Fruit fly (Drosophila melanogaster) whole organism, embryonic: ENCODE measurements around the gene CG17187.

Experiments
- Aef1 ChIP-seq: fragments of 200-800 bp; sonication (Bioruptor generic); IDR thresholded peaks from 3 replicates; pipeline ENCODE4 v1.3.6; 2022; ENCODE audit warnings: missing biosample characterization, missing genetic modification characterization
- Atf-2 ChIP-seq: fragments of 200-800 bp; sonication (Bioruptor generic); optimal IDR thresholded peaks from 2 replicates; lab custom pipeline; 2016; ENCODE audit warnings: missing biosample characterization, missing genetic modification characterization
- CG12104 ChIP-seq: fragments of 200-800 bp; sonication (Bioruptor generic); optimal IDR thresholded peaks from 3 replicates; lab custom pipeline; 2016; ENCODE audit warnings: missing biosample characterization, missing genetic modification characterization
- CG1233 ChIP-seq: fragments of 200-800 bp; sonication (Bioruptor generic); optimal IDR thresholded peaks from 4 replicates; lab custom pipeline; 2018; ENCODE audit warnings: missing biosample characterization, mild to moderate bottlenecking, missing genetic modification characterization
- CG14441 ChIP-seq: fragments of 200-800 bp; sonication (Bioruptor generic); IDR thresholded peaks from 2 replicates; pipeline ENCODE4 v1.3.6; 2022; ENCODE audit warnings: missing biosample characterization, missing genetic modification characterization
- CG17359 ChIP-seq: fragments of 200-800 bp; sonication (Bioruptor generic); optimal IDR thresholded peaks from 3 replicates; lab custom pipeline; 2018; ENCODE audit warnings: missing biosample characterization, mild to moderate bottlenecking, missing genetic modification characterization, moderate library complexity
- CG17361 ChIP-seq: fragments of 200-800 bp; sonication (Bioruptor generic); IDR thresholded peaks from 3 replicates; pipeline ENCODE4 v1.3.6; 2022; ENCODE audit warnings: missing biosample characterization, missing genetic modification characterization
- CG18599 ChIP-seq: fragments of 200-800 bp; sonication (Bioruptor generic); optimal IDR thresholded peaks from 3 replicates; lab custom pipeline; 2017; ENCODE audit warnings: missing biosample characterization, missing genetic modification characterization, mild to moderate bottlenecking, moderate library complexity, missing genetic modification reagents
- CG18764 ChIP-seq: fragments of 200-800 bp; sonication (Bioruptor generic); optimal IDR thresholded peaks from 3 replicates; lab custom pipeline; 2016; ENCODE audit warnings: missing biosample characterization, missing genetic modification characterization
- CG2120 ChIP-seq: fragments of 200-800 bp; sonication (Bioruptor generic); optimal IDR thresholded peaks from 3 replicates; lab custom pipeline; 2016; ENCODE audit warnings: missing biosample characterization, missing genetic modification characterization
- CG2678 ChIP-seq: fragments of 200-800 bp; sonication (Bioruptor generic); optimal IDR thresholded peaks from 3 replicates; lab custom pipeline; 2019; ENCODE audit warnings: missing biosample characterization, mild to moderate bottlenecking, missing genetic modification characterization, moderate library complexity
- CG2875 ChIP-seq: fragments of 200-800 bp; sonication (Bioruptor generic); optimal IDR thresholded peaks from 2 replicates; lab custom pipeline; 2017; ENCODE audit warnings: missing biosample characterization, mild to moderate bottlenecking, missing genetic modification characterization, missing genetic modification reagents
- CG3407 ChIP-seq: fragments of 200-800 bp; sonication (Bioruptor generic); optimal IDR thresholded peaks from 2 replicates; lab custom pipeline; 2018; ENCODE audit warnings: missing biosample characterization, mild to moderate bottlenecking, missing genetic modification characterization
- CG6765 ChIP-seq: fragments of 200-800 bp; sonication (Bioruptor generic); optimal IDR thresholded peaks from 3 replicates; lab custom pipeline; 2017; ENCODE audit warnings: missing biosample characterization, mild to moderate bottlenecking, missing genetic modification characterization
- CG6854 ChIP-seq: fragments of 200-800 bp; sonication (Bioruptor generic); optimal IDR thresholded peaks from 3 replicates; lab custom pipeline; 2017; ENCODE audit warnings: missing biosample characterization, mild to moderate bottlenecking, missing genetic modification characterization
- CG7839 ChIP-seq: fragments of 200-800 bp; sonication (Bioruptor generic); optimal IDR thresholded peaks from 3 replicates; lab custom pipeline; 2018; ENCODE audit warnings: missing biosample characterization, mild to moderate bottlenecking, missing genetic modification characterization, moderate library complexity
- CG7987 ChIP-seq: fragments of 200-800 bp; sonication (Bioruptor generic); optimal IDR thresholded peaks from 2 replicates; lab custom pipeline; 2018; ENCODE audit warnings: missing biosample characterization, mild to moderate bottlenecking, missing genetic modification characterization, moderate library complexity
- CTCF ChIP-seq: fragments of 200-800 bp; sonication (Bioruptor generic); optimal IDR thresholded peaks from 2 replicates; lab custom pipeline; 2017; ENCODE audit warnings: missing biosample characterization, mild to moderate bottlenecking, missing genetic modification characterization, moderate library complexity
- Dek ChIP-seq: fragments of 200-800 bp; sonication (Bioruptor generic); optimal IDR thresholded peaks from 3 replicates; lab custom pipeline; 2019; ENCODE audit warnings: missing biosample characterization, mild to moderate bottlenecking, missing genetic modification characterization, moderate library complexity
- Dll ChIP-seq: fragments of 200-800 bp; sonication (Bioruptor generic); IDR thresholded peaks from 4 replicates; pipeline ENCODE4 v1.3.6; 2022; ENCODE audit warnings: missing biosample characterization, missing genetic modification characterization; ENCODE audit not compliant: partially characterized antibody
- Doc2 ChIP-seq: fragments of 200-800 bp; sonication (Bioruptor generic); IDR thresholded peaks from 2 replicates; pipeline ENCODE4 v1.3.6; 2022; ENCODE audit warnings: missing biosample characterization, missing genetic modification characterization
- Doc3 ChIP-seq: fragments of 200-800 bp; sonication (Bioruptor generic); IDR thresholded peaks from 3 replicates; pipeline ENCODE4 v1.3.6; 2022; ENCODE audit warnings: missing biosample characterization, missing genetic modification characterization; ENCODE audit not compliant: partially characterized antibody
- Ets65A ChIP-seq: fragments of 200-800 bp; sonication (Bioruptor generic); peaks from one replicate; lab custom pipeline; 2016; ENCODE audit warnings: missing biosample characterization, missing genetic modification characterization
- Fer3 ChIP-seq: fragments of 200-800 bp; sonication (Bioruptor generic); optimal IDR thresholded peaks from 2 replicates; lab custom pipeline; 2018; ENCODE audit warnings: missing biosample characterization, mild to moderate bottlenecking, missing genetic modification characterization, moderate library complexity
- HHEX ChIP-seq: fragments of 200-800 bp; sonication (Bioruptor generic); optimal IDR thresholded peaks from 3 replicates; lab custom pipeline; 2017; ENCODE audit warnings: missing biosample characterization, mild to moderate bottlenecking, missing genetic modification characterization, missing genetic modification reagents
- Pdp1 ChIP-seq, 2 experiments: fragments of 200-800 bp; sonication (Bioruptor generic); optimal IDR thresholded peaks; 3 replicates each; lab custom pipeline; 2016; ENCODE audit warnings: missing biosample characterization in 2 of 2, missing genetic modification characterization in 2 of 2, mild to moderate bottlenecking in 1 of 2, moderate library complexity in 1 of 2
- Side ChIP-seq: fragments of 200-800 bp; sonication (Bioruptor generic); optimal IDR thresholded peaks from 2 replicates; lab custom pipeline; 2016; ENCODE audit warnings: missing biosample characterization, missing genetic modification characterization
- Vsx1 ChIP-seq: fragments of 200-800 bp; sonication (Bioruptor generic); optimal IDR thresholded peaks from 2 replicates; lab custom pipeline; 2017; ENCODE audit warnings: missing biosample characterization, mild to moderate bottlenecking, missing genetic modification characterization, missing genetic modification reagents
- abd-A ChIP-seq: fragments of 200-800 bp; sonication (Bioruptor generic); optimal IDR thresholded peaks from 3 replicates; lab custom pipeline; 2019; ENCODE audit warnings: missing biosample characterization, mild to moderate bottlenecking, missing genetic modification characterization, moderate library complexity
- ato ChIP-seq: fragments of 200-800 bp; sonication (Bioruptor generic); IDR thresholded peaks from 2 replicates; pipeline ENCODE4 v1.3.6; 2022; ENCODE audit warnings: missing biosample characterization, missing genetic modification characterization; ENCODE audit not compliant: partially characterized antibody
- cas ChIP-seq: fragments of 200-800 bp; sonication (Bioruptor generic); IDR thresholded peaks from 2 replicates; pipeline ENCODE4 v1.3.6; 2022; ENCODE audit warnings: missing biosample characterization, missing genetic modification characterization
- chinmo ChIP-seq: fragments of 200-800 bp; sonication (Bioruptor generic); IDR thresholded peaks from 4 replicates; pipeline ENCODE4 v1.3.6; 2022; ENCODE audit warnings: missing biosample characterization, missing genetic modification characterization; ENCODE audit not compliant: partially characterized antibody
- dysf ChIP-seq: fragments of 200-800 bp; sonication (Bioruptor generic); IDR thresholded peaks from 3 replicates; pipeline ENCODE4 v1.3.6; 2022; ENCODE audit warnings: missing biosample characterization, missing genetic modification characterization
- fd96Cb ChIP-seq: fragments of 200-800 bp; sonication (Bioruptor generic); optimal IDR thresholded peaks from 2 replicates; lab custom pipeline; 2018; ENCODE audit warnings: missing biosample characterization, mild to moderate bottlenecking, missing genetic modification characterization, moderate library complexity
- ftz-f1 ChIP-seq: fragments of 200-800 bp; sonication (Bioruptor generic); optimal IDR thresholded peaks from 2 replicates; lab custom pipeline; 2016; ENCODE audit warnings: missing biosample characterization, missing genetic modification characterization
- gem ChIP-seq: fragments of 200-800 bp; sonication (Bioruptor generic); optimal IDR thresholded peaks from 2 replicates; lab custom pipeline; 2019; ENCODE audit warnings: missing biosample characterization, mild to moderate bottlenecking, missing genetic modification characterization, moderate library complexity
- ind ChIP-seq: fragments of 200-800 bp; sonication (Bioruptor generic); optimal IDR thresholded peaks from 3 replicates; lab custom pipeline; 2016; ENCODE audit warnings: missing biosample characterization, missing genetic modification characterization
- inv ChIP-seq: fragments of 200-800 bp; sonication (Bioruptor generic); IDR thresholded peaks from 2 replicates; pipeline ENCODE4 v1.3.6; 2022; ENCODE audit warnings: missing biosample characterization, missing genetic modification characterization; ENCODE audit not compliant: partially characterized antibody
- kay ChIP-seq: fragments of 200-800 bp; sonication (Bioruptor generic); optimal IDR thresholded peaks from 2 replicates; lab custom pipeline; 2016; ENCODE audit warnings: missing biosample characterization, missing genetic modification characterization
- lbe ChIP-seq: fragments of 200-800 bp; sonication (Bioruptor generic); optimal IDR thresholded peaks from 2 replicates; lab custom pipeline; 2016; ENCODE audit warnings: missing biosample characterization, mild to moderate bottlenecking, missing genetic modification characterization
- phol ChIP-seq: fragments of 200-800 bp; sonication (Bioruptor generic); optimal IDR thresholded peaks from 3 replicates; lab custom pipeline; 2018; ENCODE audit warnings: missing biosample characterization, mild to moderate bottlenecking, missing genetic modification characterization, moderate library complexity
- prd ChIP-seq, 3 experiments: fragments of >200 bp in 2 of 3; fragments of 200-800 bp in 1 of 3; sonication (Bioruptor generic) in 1 of 3; optimal IDR thresholded peaks in 2 of 3; IDR thresholded peaks in 1 of 3; 2 replicates in 2 of 3; 3 replicates in 1 of 3; pipeline versions ENCODE4 v1.3.6 to Lab custom; 2017 to 2022; ENCODE audit warnings: missing biosample characterization in 1 of 3, missing genetic modification characterization in 1 of 3
- run ChIP-seq: fragments of 200-800 bp; sonication (Bioruptor generic); optimal IDR thresholded peaks from 3 replicates; lab custom pipeline; 2018; ENCODE audit warnings: missing biosample characterization, mild to moderate bottlenecking, missing genetic modification characterization
- scrt ChIP-seq: fragments of 200-800 bp; sonication (Bioruptor generic); optimal IDR thresholded peaks from 2 replicates; lab custom pipeline; 2018; ENCODE audit warnings: missing biosample characterization, mild to moderate bottlenecking, missing genetic modification characterization, moderate library complexity
- slou ChIP-seq: fragments of 200-800 bp; sonication (Bioruptor generic); optimal IDR thresholded peaks from 3 replicates; lab custom pipeline; 2016; ENCODE audit warnings: missing biosample characterization, missing genetic modification characterization
- tgo ChIP-seq: fragments of 200-800 bp; sonication (Bioruptor generic); IDR thresholded peaks from 3 replicates; pipeline ENCODE4 v1.3.6; 2022; ENCODE audit warnings: missing biosample characterization, missing genetic modification characterization
- trem ChIP-seq: fragments of 200-800 bp; optimal IDR thresholded peaks from 3 replicates; lab custom pipeline; 2019; ENCODE audit warnings: missing biosample characterization, mild to moderate bottlenecking, missing genetic modification characterization, moderate library complexity
- tx ChIP-seq: fragments of 200-800 bp; sonication (Bioruptor generic); optimal IDR thresholded peaks from 2 replicates; lab custom pipeline; 2016; ENCODE audit warnings: missing biosample characterization, missing genetic modification characterization

The CG17187 gene

DNA sequence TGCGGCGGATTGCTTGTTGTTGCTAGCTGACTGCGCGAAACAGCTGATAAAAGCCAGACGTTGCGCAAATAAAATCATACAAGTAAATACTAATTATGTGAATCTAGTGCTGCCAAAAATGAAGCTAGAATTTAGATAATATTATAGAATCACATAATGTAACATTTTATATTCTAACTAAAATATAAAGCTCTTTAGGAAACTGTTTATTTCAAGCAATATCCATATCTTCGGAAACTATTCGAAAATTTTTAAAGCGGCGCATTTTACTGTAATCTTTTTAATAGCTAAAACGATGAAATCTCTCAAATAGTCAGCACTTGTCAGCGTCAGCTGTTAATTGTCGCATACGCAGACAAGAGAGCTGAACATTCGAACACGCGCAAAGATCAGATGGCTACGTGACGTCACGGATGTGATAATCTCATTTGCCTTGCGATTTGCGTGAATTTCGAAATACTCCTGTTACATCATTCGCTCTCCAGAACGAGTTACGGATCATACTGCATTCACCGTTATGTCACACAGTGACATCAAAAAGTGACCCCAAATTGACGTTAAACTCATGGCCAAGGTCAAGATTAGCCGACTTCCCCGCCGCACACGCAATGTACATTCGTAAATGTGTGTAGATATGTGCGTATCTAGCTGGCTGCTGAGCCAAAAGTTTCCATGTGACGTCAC is 11.5 kb upstream of the CG17187 start (continued):
- peak in 1 of 2 experiments; percentile 97 for TF ChIP-seq Pdp1 (GFP tag; optimal IDR thresholded peaks at IDR 0.05; lab: Kevin White, UChicago)
- TF ChIP-seq trem (tag; lab: Kevin White, UChicago) = peak; percentile 50
- TF ChIP-seq phol = peak; percentile 29
- TF ChIP-seq ato (GFP tag; lab: Robert Waterston, UW) = no peak
- peak; percentile 15; the same call in 1 of the 4 replicates for TF ChIP-seq chinmo (GFP tag; lab: Robert Waterston, UW)
- TF ChIP-seq CG17359 = peak; percentile 57
- no peak for TF ChIP-seq run (tag; lab: Kevin White, UChicago)
- TF ChIP-seq Doc2 (GFP tag; lab: Robert Waterston, UW) = no peak
- TF ChIP-seq Vsx1 (GFP tag; lab: Kevin White, UChicago) = no peak
- no peak for TF ChIP-seq cas (GFP tag; lab: Robert Waterston, UW)
- no peak for TF ChIP-seq CTCF (GFP tag; lab: Kevin White, UChicago)
- TF ChIP-seq CG18764 (GFP tag; lab: Kevin White, UChicago) = no peak
- no peak for TF ChIP-seq scrt (GFP tag; lab: Kevin White, UChicago)
- peak; percentile 36 for TF ChIP-seq Dek (tag; lab: Kevin White, UChicago)
- TF ChIP-seq Doc3 (GFP tag; lab: Robert Waterston, UW) = 0 out of 3 replicates have a peak, but pooled peaks have one; percentile 17
- peak; percentile 61 for TF ChIP-seq CG7839
- peak; percentile 16; the same call in 1 of the 4 replicates for TF ChIP-seq Dll
- TF ChIP-seq tgo (GFP tag; lab: Robert Waterston, UW) = 0 out of 3 replicates have a peak, but pooled peaks have one; percentile 27
- TF ChIP-seq fd96Cb = no peak
- TF ChIP-seq CG6765 (GFP tag; lab: Kevin White, UChicago) = peak; percentile 60
- TF ChIP-seq CG3407 (GFP tag; lab: Kevin White, UChicago) = no peak
- peak; percentile 23 for TF ChIP-seq CG7987 (GFP tag; lab: Kevin White, UChicago)
- TF ChIP-seq abd-A (tag; lab: Kevin White, UChicago) = no peak
- TF ChIP-seq CG12104 (GFP tag; lab: Kevin White, UChicago) = peak; percentile 21
- TF ChIP-seq slou (GFP tag; lab: Kevin White, UChicago) = no peak
- peak; percentile 25 for TF ChIP-seq ind (GFP tag; lab: Kevin White, UChicago)
- peak; percentile 71 for TF ChIP-seq Ets65A
- TF ChIP-seq Atf-2 (GFP tag; lab: Kevin White, UChicago) = no peak
- peak; percentile 60 for TF ChIP-seq CG18599 (GFP tag; lab: Kevin White, UChicago)
- peak; percentile 17 for TF ChIP-seq ftz-f1 (GFP tag; lab: Kevin White, UChicago)
- TF ChIP-seq Fer3 = peak; percentile 42
- TF ChIP-seq CG17361 = peak; percentile 55; the same call in 2 of the 3 replicates
- peak; percentile 73 for TF ChIP-seq CG2678 (tag; lab: Kevin White, UChicago)
- TF ChIP-seq Aef1 = no peak
- peak; percentile 18 for TF ChIP-seq kay (GFP tag; lab: Kevin White, UChicago)
- no peak for TF ChIP-seq gem (tag; lab: Kevin White, UChicago)
- TF ChIP-seq CG14441 (GFP tag; lab: Robert Waterston, UW) = no peak
- TF ChIP-seq CG1233 (GFP tag; lab: Kevin White, UChicago) = peak; percentile 49
- peak; percentile 60 for TF ChIP-seq CG6854 (GFP tag; lab: Kevin White, UChicago)
- peak; percentile 24 for TF ChIP-seq lbe (GFP tag; lab: Kevin White, UChicago)
- TF ChIP-seq inv (GFP tag; lab: Robert Waterston, UW) = no peak
- TF ChIP-seq tx (GFP tag; lab: Kevin White, UChicago) = no peak
- no peak for TF ChIP-seq prd (optimal IDR thresholded peaks at IDR 0.05; lab: Kevin White, UChicago)
- peak; percentile 48; the same call in 1 of the 3 replicates for TF ChIP-seq prd (GFP tag; IDR thresholded peaks at IDR 0.05; lab: Robert Waterston, UW)
- TF ChIP-seq CG2875 (GFP tag; lab: Kevin White, UChicago) = no peak
- TF ChIP-seq HHEX (GFP tag; lab: Kevin White, UChicago) = peak; percentile 38
- peak; percentile 31 for TF ChIP-seq CG2120
- peak; percentile 57; the same call in 2 of the 3 replicates for TF ChIP-seq dysf (GFP tag; lab: Robert Waterston, UW)
- peak; percentile 13 for TF ChIP-seq Side (GFP tag; lab: Kevin White, UChicago)
